Fruit fly (Drosophila melanogaster): ENCODE results near the gene bbx.

Gene bbx

dm6 chrX:21366311-21366990 lies 3.6 kb downstream of the bbx start (continued):
- TF ChIP-seq Lhr (GFP tag; optimal IDR thresholded peaks at IDR 0.05) (peak; percentile 71), fd64A (GFP tag; optimal IDR thresholded peaks at IDR 0.05) (peak; percentile 68), Oli (tag; optimal IDR thresholded peaks at IDR 0.05) (peak; percentile 94), Side (GFP tag; optimal IDR thresholded peaks at IDR 0.05) (no peak), CG3281 (GFP tag; optimal IDR thresholded peaks at IDR 0.05) (peak; percentile 95), CG2678 (tag; optimal IDR thresholded peaks at IDR 0.05) (peak; percentile 97), CG1529 (GFP tag; optimal IDR thresholded peaks at IDR 0.05) (peak; percentile 87), H2.0 (GFP tag; IDR thresholded peaks at IDR 0.05) (peak; percentile 77), CG13287 (GFP tag; IDR thresholded peaks at IDR 0.05; ENCODE audit: partially characterized antibody) (no peak; the same call in 1 of the 2 replicates), az2 (GFP tag; optimal IDR thresholded peaks at IDR 0.05) (peak; percentile 87), NK7.1 (GFP tag; optimal IDR thresholded peaks at IDR 0.05) (no peak), CG10366 (GFP tag; IDR thresholded peaks at IDR 0.05) (peak; percentile 87), CG11696 (GFP tag; IDR thresholded peaks at IDR 0.05) (0 out of 2 replicates have a peak, but pooled peaks have one; percentile 32), Sry-δ (GFP tag; optimal IDR thresholded peaks at IDR 0.05) (no peak), vfl (GFP tag; optimal IDR thresholded peaks at IDR 0.05) (peak; percentile 34), CG8765 (GFP tag; IDR thresholded peaks at IDR 0.05) (0 out of 2 replicates have a peak, but pooled peaks have one; percentile 45), ftz-f1 (GFP tag; optimal IDR thresholded peaks at IDR 0.05) (peak; percentile 18), Fer1 (GFP tag; optimal IDR thresholded peaks at IDR 0.05) (peak; percentile 97), ab (GFP tag; optimal IDR thresholded peaks at IDR 0.05) (no peak), CG9727 (GFP tag; optimal IDR thresholded peaks at IDR 0.05) (peak; percentile 92), CG3995 (GFP tag; optimal IDR thresholded peaks at IDR 0.05) (peak; percentile 32), CG7357 (GFP tag; IDR thresholded peaks at IDR 0.05) (peak; percentile 82; the same call in 2 of the 3 replicates), CG9609 (GFP tag; optimal IDR thresholded peaks at IDR 0.05) (peak; percentile 17), CG15479 (GFP tag; optimal IDR thresholded peaks at IDR 0.05) (no peak), cato (GFP tag; optimal IDR thresholded peaks at IDR 0.05; ENCODE audit: borderline replicate concordance) (peak; percentile 59), dmrt11E (tag; optimal IDR thresholded peaks at IDR 0.05) (peak; percentile 81), trh (GFP tag; optimal IDR thresholded peaks at IDR 0.05) (peak; percentile 74), Taf1 (GFP tag; IDR thresholded peaks at IDR 0.05) (peak; percentile 71), zfh1 (GFP tag; IDR thresholded peaks at IDR 0.05) (peak; percentile 81), pum (GFP tag; optimal IDR thresholded peaks at IDR 0.05) (peak; percentile 30), CG12104 (GFP tag; optimal IDR thresholded peaks at IDR 0.05) (peak; percentile 85), Asciz (GFP tag; optimal IDR thresholded peaks at IDR 0.05) (peak; percentile 88), CG7556 (GFP tag; optimal IDR thresholded peaks at IDR 0.05) (peak; percentile 96), amos (GFP tag; IDR thresholded peaks at IDR 0.05; ENCODE audit: partially characterized antibody) (no peak), CG10209 (GFP tag; optimal IDR thresholded peaks at IDR 0.05) (peak; percentile 93), Abd-B (GFP tag; optimal IDR thresholded peaks at IDR 0.05) (peak; percentile 90), BtbVII (GFP tag; optimal IDR thresholded peaks at IDR 0.05) (peak; percentile 93), CrebB (tag; optimal IDR thresholded peaks at IDR 0.05) (peak; percentile 86), CG9876 (GFP tag; optimal IDR thresholded peaks at IDR 0.05) (no peak), Hey (tag; optimal IDR thresholded peaks at IDR 0.05) (no peak), luna (GFP tag; optimal IDR thresholded peaks at IDR 0.05) (no peak), E2f2 (GFP tag; IDR thresholded peaks at IDR 0.05) (peak; percentile 69), nom (GFP tag; optimal IDR thresholded peaks at IDR 0.05) (peak; percentile 55), al (GFP tag; IDR thresholded peaks at IDR 0.05) (peak; percentile 74), CG4360 (GFP tag; IDR thresholded peaks at IDR 0.05) (peak; percentile 37; the same call in 1 of the 2 replicates), CG1024 (GFP tag; IDR thresholded peaks at IDR 0.05) (no peak; the same call in 1 of the 2 replicates), nerfin-1 (tag; optimal IDR thresholded peaks at IDR 0.05) (peak; percentile 91), fu2 (GFP tag; optimal IDR thresholded peaks at IDR 0.05) (no peak), CG6854 (GFP tag; optimal IDR thresholded peaks at IDR 0.05) (peak; percentile 90), z (GFP tag; IDR thresholded peaks at IDR 0.05) (no peak)

Measured in whole organism, embryonic.